Fruit fly (Drosophila melanogaster) whole organism, embryonic: ENCODE results near the gene sdt.

ENCODE experiments used
- Bdp1 ChIP-seq: fragments of 200-800 bp; sonication (Bioruptor generic); optimal IDR thresholded peaks from 3 replicates; lab custom pipeline; 2016; ENCODE audit warnings: missing biosample characterization, missing genetic modification characterization
- Bgb ChIP-seq: fragments of 200-800 bp; sonication (Bioruptor generic); IDR thresholded peaks from 2 replicates; pipeline ENCODE4 v1.3.6; 2022; ENCODE audit warnings: missing biosample characterization, missing genetic modification characterization; ENCODE audit not compliant: partially characterized antibody
- BtbVII ChIP-seq: fragments of 200-800 bp; sonication (Bioruptor generic); optimal IDR thresholded peaks from 3 replicates; lab custom pipeline; 2017; ENCODE audit warnings: missing biosample characterization, mild to moderate bottlenecking, missing genetic modification characterization
- Bteb2 ChIP-seq: fragments of 200-800 bp; sonication (Bioruptor generic); optimal IDR thresholded peaks from 2 replicates; lab custom pipeline; 2016; ENCODE audit warnings: missing biosample characterization, missing genetic modification characterization
- CG10431 ChIP-seq: fragments of 200-800 bp; sonication (Bioruptor generic); optimal IDR thresholded peaks from 3 replicates; lab custom pipeline; 2018; ENCODE audit warnings: missing biosample characterization, mild to moderate bottlenecking, missing genetic modification characterization
- CG10654 ChIP-seq: fragments of 200-800 bp; sonication (Bioruptor generic); optimal IDR thresholded peaks from 2 replicates; lab custom pipeline; 2016; ENCODE audit warnings: missing biosample characterization, missing genetic modification characterization
- CG15696 ChIP-seq: fragments of 200-800 bp; sonication (Bioruptor generic); optimal IDR thresholded peaks from 2 replicates; lab custom pipeline; 2019; ENCODE audit warnings: missing biosample characterization, mild to moderate bottlenecking, missing genetic modification characterization, moderate library complexity
- CG1602 ChIP-seq: fragments of 200-800 bp; sonication (Bioruptor generic); optimal IDR thresholded peaks from 3 replicates; lab custom pipeline; 2016; ENCODE audit warnings: missing biosample characterization, missing genetic modification characterization
- CG17186 ChIP-seq: fragments of 200-800 bp; sonication (Bioruptor generic); optimal IDR thresholded peaks from 3 replicates; lab custom pipeline; 2017; ENCODE audit warnings: missing biosample characterization, missing genetic modification reagents, missing genetic modification characterization
- CG1832 ChIP-seq: fragments of 200-800 bp; sonication (Bioruptor generic); optimal IDR thresholded peaks from 2 replicates; lab custom pipeline; 2017; ENCODE audit warnings: missing biosample characterization, mild to moderate bottlenecking, missing genetic modification characterization, inconsistent platforms
- CG18476 ChIP-seq: fragments of 200-800 bp; sonication (Bioruptor generic); optimal IDR thresholded peaks from 2 replicates; lab custom pipeline; 2016; ENCODE audit warnings: missing biosample characterization, mild to moderate bottlenecking, missing genetic modification characterization
- CG30020 ChIP-seq: fragments of 200-800 bp; optimal IDR thresholded peaks from 2 replicates; lab custom pipeline; 2019; ENCODE audit warnings: missing biosample characterization, mild to moderate bottlenecking, missing genetic modification characterization, moderate library complexity
- CG3407 ChIP-seq: fragments of 200-800 bp; sonication (Bioruptor generic); optimal IDR thresholded peaks from 2 replicates; lab custom pipeline; 2018; ENCODE audit warnings: missing biosample characterization, mild to moderate bottlenecking, missing genetic modification characterization
- CG5180 ChIP-seq: fragments of 200-800 bp; sonication (Bioruptor generic); optimal IDR thresholded peaks from 3 replicates; lab custom pipeline; 2017; ENCODE audit warnings: missing biosample characterization, missing genetic modification characterization, mild to moderate bottlenecking, moderate library complexity, missing genetic modification reagents
- CG5953 ChIP-seq: fragments of 200-800 bp; sonication (Bioruptor generic); IDR thresholded peaks from 2 replicates; pipeline ENCODE4 v1.3.6; 2022; ENCODE audit warnings: missing biosample characterization, missing genetic modification characterization
- CG6175 ChIP-seq: fragments of 200-800 bp; sonication (Bioruptor generic); IDR thresholded peaks from 3 replicates; pipeline ENCODE4 v1.3.6; 2022; ENCODE audit warnings: missing biosample characterization, missing genetic modification characterization
- CG6654 ChIP-seq: fragments of 200-800 bp; sonication (Bioruptor generic); optimal IDR thresholded peaks from 2 replicates; lab custom pipeline; 2017; ENCODE audit warnings: missing biosample characterization, mild to moderate bottlenecking, missing genetic modification characterization
- CG7987 ChIP-seq: fragments of 200-800 bp; sonication (Bioruptor generic); optimal IDR thresholded peaks from 2 replicates; lab custom pipeline; 2018; ENCODE audit warnings: missing biosample characterization, mild to moderate bottlenecking, missing genetic modification characterization, moderate library complexity
- CG8924 ChIP-seq: fragments of 200-800 bp; optimal IDR thresholded peaks from 3 replicates; lab custom pipeline; 2019; ENCODE audit warnings: missing biosample characterization, mild to moderate bottlenecking, missing genetic modification characterization, moderate library complexity
- CTCF ChIP-seq: fragments of 200-800 bp; sonication (Bioruptor generic); optimal IDR thresholded peaks from 2 replicates; lab custom pipeline; 2017; ENCODE audit warnings: missing biosample characterization, mild to moderate bottlenecking, missing genetic modification characterization, moderate library complexity
- D ChIP-seq, 2 experiments: fragments of 200-800 bp in 1 of 2; fragments of >200 bp in 1 of 2; sonication (Bioruptor generic) in 1 of 2; optimal IDR thresholded peaks; 2 replicates in 1 of 2; 3 replicates in 1 of 2; lab custom pipeline; 2017; ENCODE audit warnings: mild to moderate bottlenecking in 1 of 2, missing biosample characterization in 1 of 2, missing genetic modification characterization in 1 of 2, missing genetic modification reagents in 1 of 2
- Elba2 ChIP-seq: fragments of 200-800 bp; sonication (Bioruptor generic); optimal IDR thresholded peaks from 3 replicates; lab custom pipeline; 2016; ENCODE audit warnings: missing biosample characterization, missing genetic modification characterization
- Ets65A ChIP-seq: fragments of 200-800 bp; sonication (Bioruptor generic); peaks from one replicate; lab custom pipeline; 2016; ENCODE audit warnings: missing biosample characterization, missing genetic modification characterization
- HHEX ChIP-seq: fragments of 200-800 bp; sonication (Bioruptor generic); optimal IDR thresholded peaks from 3 replicates; lab custom pipeline; 2017; ENCODE audit warnings: missing biosample characterization, mild to moderate bottlenecking, missing genetic modification characterization, missing genetic modification reagents
- Hmx ChIP-seq: fragments of 200-800 bp; sonication (Bioruptor generic); optimal IDR thresholded peaks from 2 replicates; lab custom pipeline; 2016; ENCODE audit warnings: missing biosample characterization, missing genetic modification characterization
- Hsf ChIP-seq: fragments of 200-800 bp; sonication (Bioruptor generic); optimal IDR thresholded peaks from 3 replicates; lab custom pipeline; 2016; ENCODE audit warnings: missing biosample characterization, missing genetic modification characterization
- NC2α ChIP-seq: fragments of 200-800 bp; sonication (Bioruptor generic); optimal IDR thresholded peaks from 2 replicates; lab custom pipeline; 2016; ENCODE audit warnings: missing biosample characterization, missing genetic modification characterization
- NC2β ChIP-seq: fragments of 200-800 bp; sonication (Bioruptor generic); optimal IDR thresholded peaks from 2 replicates; lab custom pipeline; 2016; ENCODE audit warnings: missing biosample characterization, missing genetic modification characterization
- NFAT ChIP-seq: fragments of 200-800 bp; sonication (Bioruptor generic); IDR thresholded peaks from 2 replicates; pipeline ENCODE4 v1.3.6; 2022; ENCODE audit warnings: missing biosample characterization, missing genetic modification characterization
- Nf-YC ChIP-seq: fragments of 200-800 bp; optimal IDR thresholded peaks from 3 replicates; lab custom pipeline; 2019; ENCODE audit warnings: missing biosample characterization, mild to moderate bottlenecking, missing genetic modification characterization, moderate library complexity
- NfI ChIP-seq: fragments of 200-800 bp; sonication (Bioruptor generic); optimal IDR thresholded peaks from 3 replicates; lab custom pipeline; 2018; ENCODE audit warnings: missing biosample characterization, mild to moderate bottlenecking, missing genetic modification characterization, moderate library complexity
- Pdp1 ChIP-seq, 2 experiments: fragments of 200-800 bp; sonication (Bioruptor generic); optimal IDR thresholded peaks; 3 replicates each; lab custom pipeline; 2016; ENCODE audit warnings: missing biosample characterization in 2 of 2, missing genetic modification characterization in 2 of 2, mild to moderate bottlenecking in 1 of 2, moderate library complexity in 1 of 2
- Sin3A ChIP-seq: fragments of >200 bp; optimal IDR thresholded peaks from 2 replicates; lab custom pipeline; 2018
- Six4 ChIP-seq: fragments of 200-800 bp; sonication (Bioruptor generic); optimal IDR thresholded peaks from 2 replicates; lab custom pipeline; 2016; ENCODE audit warnings: missing biosample characterization, missing genetic modification characterization
- Sry-δ ChIP-seq: fragments of 200-800 bp; sonication (Bioruptor generic); optimal IDR thresholded peaks from 2 replicates; lab custom pipeline; 2016; ENCODE audit warnings: missing biosample characterization, missing genetic modification characterization
- chinmo ChIP-seq: fragments of 200-800 bp; sonication (Bioruptor generic); IDR thresholded peaks from 4 replicates; pipeline ENCODE4 v1.3.6; 2022; ENCODE audit warnings: missing biosample characterization, missing genetic modification characterization; ENCODE audit not compliant: partially characterized antibody
- emc ChIP-seq: fragments of 200-800 bp; sonication (Bioruptor generic); optimal IDR thresholded peaks from 2 replicates; lab custom pipeline; 2016; ENCODE audit warnings: missing biosample characterization, missing genetic modification characterization
- fru ChIP-seq: fragments of >200 bp; optimal IDR thresholded peaks from 2 replicates; lab custom pipeline; 2017
- grau ChIP-seq: fragments of 200-800 bp; optimal IDR thresholded peaks from 3 replicates; lab custom pipeline; 2019; ENCODE audit warnings: missing biosample characterization, mild to moderate bottlenecking, missing genetic modification characterization, moderate library complexity
- inv ChIP-seq: fragments of 200-800 bp; sonication (Bioruptor generic); IDR thresholded peaks from 2 replicates; pipeline ENCODE4 v1.3.6; 2022; ENCODE audit warnings: missing biosample characterization, missing genetic modification characterization; ENCODE audit not compliant: partially characterized antibody
- jigr1 ChIP-seq: fragments of 200-800 bp; sonication (Bioruptor generic); IDR thresholded peaks from 3 replicates; pipeline ENCODE4 v1.3.6; 2022; ENCODE audit warnings: missing biosample characterization, missing genetic modification characterization
- luna ChIP-seq: fragments of 200-800 bp; sonication (Bioruptor generic); optimal IDR thresholded peaks from 2 replicates; lab custom pipeline; 2016; ENCODE audit warnings: missing biosample characterization, missing genetic modification characterization
- nerfin-1 ChIP-seq: fragments of 200-800 bp; sonication (Bioruptor generic); optimal IDR thresholded peaks from 3 replicates; lab custom pipeline; 2019; ENCODE audit warnings: missing biosample characterization, mild to moderate bottlenecking, missing genetic modification characterization, moderate library complexity
- pfk ChIP-seq: fragments of 200-800 bp; sonication (Bioruptor generic); optimal IDR thresholded peaks from 2 replicates; lab custom pipeline; 2018; ENCODE audit warnings: missing biosample characterization, mild to moderate bottlenecking, missing genetic modification characterization, moderate library complexity
- pros ChIP-seq: fragments of 200-800 bp; sonication (Bioruptor generic); optimal IDR thresholded peaks from 3 replicates; lab custom pipeline; 2019; ENCODE audit warnings: missing biosample characterization, mild to moderate bottlenecking, missing genetic modification characterization, moderate library complexity
- scrt ChIP-seq: fragments of 200-800 bp; sonication (Bioruptor generic); optimal IDR thresholded peaks from 2 replicates; lab custom pipeline; 2018; ENCODE audit warnings: missing biosample characterization, mild to moderate bottlenecking, missing genetic modification characterization, moderate library complexity
- shn ChIP-seq: fragments of 200-800 bp; sonication (Bioruptor generic); optimal IDR thresholded peaks from 3 replicates; lab custom pipeline; 2016; ENCODE audit warnings: missing biosample characterization, missing genetic modification characterization
- tio ChIP-seq: fragments of 200-800 bp; sonication (Bioruptor generic); optimal IDR thresholded peaks from 2 replicates; lab custom pipeline; 2017; ENCODE audit warnings: missing biosample characterization, missing genetic modification characterization, inconsistent platforms
- tup ChIP-seq: fragments of 200-800 bp; sonication (Bioruptor generic); optimal IDR thresholded peaks from 2 replicates; lab custom pipeline; 2016; ENCODE audit warnings: missing biosample characterization, mild to moderate bottlenecking, missing genetic modification characterization, moderate library complexity
- vvl ChIP-seq: fragments of 200-800 bp; sonication (Bioruptor generic); IDR thresholded peaks from 2 replicates; pipeline ENCODE4 v1.3.6; 2022; ENCODE audit warnings: missing biosample characterization, missing genetic modification characterization
- z ChIP-seq: fragments of 200-800 bp; sonication (Bioruptor generic); IDR thresholded peaks from 3 replicates; pipeline ENCODE4 v1.3.6; 2022; ENCODE audit warnings: missing biosample characterization, missing genetic modification characterization
- zf30C ChIP-seq: fragments of 200-800 bp; sonication (Bioruptor generic); optimal IDR thresholded peaks from 3 replicates; lab custom pipeline; 2018; ENCODE audit warnings: missing biosample characterization, mild to moderate bottlenecking, missing genetic modification characterization

sdt gene

dm6 chrX:8157294-8157693 lies 21.1 kb upstream of the sdt start, which contains the start of the genes Traf6 and GIIIspla2 (continued):
- TF ChIP-seq tup (GFP tag; lab: Kevin White, UChicago) (peak; percentile 40), vvl (GFP tag; lab: Robert Waterston, UW) (peak; percentile 82), NFAT (GFP tag; lab: Robert Waterston, UW) (peak; percentile 50; the same call in 1 of the 2 replicates), CG10654 (GFP tag; lab: Kevin White, UChicago) (peak; percentile 55), Hmx (GFP tag; lab: Kevin White, UChicago) (no peak), Six4 (GFP tag; lab: Kevin White, UChicago) (peak; percentile 40), Bgb (GFP tag; lab: Robert Waterston, UW) (no peak; the same call in 1 of the 2 replicates), Ets65A (GFP tag; lab: Kevin White, UChicago) (peak; percentile 97), Bdp1 (GFP tag; lab: Kevin White, UChicago) (peak; percentile 74), CG1602 (GFP tag; lab: Kevin White, UChicago) (peak; percentile 57), scrt (GFP tag; lab: Kevin White, UChicago) (no peak), luna (no peak), shn (GFP tag; lab: Kevin White, UChicago) (peak; percentile 77), CG1832 (GFP tag; lab: Kevin White, UChicago) (no peak), z (GFP tag; lab: Robert Waterston, UW) (no peak), Hsf (GFP tag; lab: Kevin White, UChicago) (peak; percentile 70), jigr1 (no peak), Pdp1 (GFP tag; optimal IDR thresholded peaks at IDR 0.05; lab: Kevin White, UChicago) (peak; percentile 54 to 67), Sry-δ (GFP tag; lab: Kevin White, UChicago) (peak; percentile 37), NC2α (GFP tag; lab: Kevin White, UChicago) (no peak), emc (GFP tag; lab: Kevin White, UChicago) (peak; percentile 21), nerfin-1 (tag; lab: Kevin White, UChicago) (peak; percentile 48), zf30C (GFP tag; lab: Kevin White, UChicago) (no peak), pfk (no peak), HHEX (GFP tag; lab: Kevin White, UChicago) (peak; percentile 60), CG15696 (tag; lab: Kevin White, UChicago) (peak; percentile 65), CG7987 (GFP tag; lab: Kevin White, UChicago) (peak; percentile 43), Elba2 (peak; percentile 68), Nf-YC (tag; lab: Kevin White, UChicago) (peak; percentile 73), CG18476 (peak; percentile 79), NfI (GFP tag; lab: Kevin White, UChicago) (peak; percentile 80), fru (no peak), CG6175 (GFP tag; lab: Robert Waterston, UW) (no peak), CTCF (GFP tag; lab: Kevin White, UChicago) (peak; percentile 20), pros (GFP tag; lab: Kevin White, UChicago) (no peak), inv (no peak), CG10431 (GFP tag; lab: Kevin White, UChicago) (no peak), tio (no peak), CG30020 (peak; percentile 71), CG8924 (peak; percentile 71), NC2β (peak; percentile 44), CG6654 (peak; percentile 25), D (optimal IDR thresholded peaks at IDR 0.05; lab: Kevin White, UChicago) (no peak), D (GFP tag; optimal IDR thresholded peaks at IDR 0.05; lab: Kevin White, UChicago) (peak; percentile 51), CG3407 (GFP tag; lab: Kevin White, UChicago) (peak; percentile 48), BtbVII (GFP tag; lab: Kevin White, UChicago) (peak; percentile 31), CG5953 (peak; percentile 61; the same call in 1 of the 2 replicates), CG5180 (GFP tag; lab: Kevin White, UChicago) (no peak), CG17186 (GFP tag; lab: Kevin White, UChicago) (peak; percentile 88), Bteb2 (GFP tag; lab: Kevin White, UChicago) (peak; percentile 70), grau (peak; percentile 80), Sin3A (peak; percentile 75), chinmo (GFP tag; lab: Robert Waterston, UW) (no peak)
